Worm (Caenorhabditis elegans) whole organism, L3 larva: ENCODE measurements around the gene gakh-1.

ENCODE experiments used
- R02D3.7 ChIP-seq: fragments of 150-350 bp; optimal IDR thresholded peaks from 2 replicates; lab custom pipeline; 2014; ENCODE audit warnings: missing biosample characterization, missing genetic modification characterization
- ama-1 ChIP-seq: fragments of 150-350 bp; optimal IDR thresholded peaks from 2 replicates; lab custom pipeline; 2018
- ceh-82 ChIP-seq: fragments of 150-350 bp; optimal IDR thresholded peaks from 2 replicates; lab custom pipeline; 2014; ENCODE audit warnings: missing biosample characterization, missing genetic modification characterization
- daf-12 ChIP-seq: fragments of 150-350 bp; optimal IDR thresholded peaks from 2 replicates; lab custom pipeline; 2014; ENCODE audit warnings: missing biosample characterization, missing genetic modification reagents, missing genetic modification characterization
- egl-27 ChIP-seq: sonication (generic microtip); optimal IDR thresholded peaks from 4 replicates; lab custom pipeline; 2017; ENCODE audit warnings: missing biosample characterization, missing genetic modification reagents, missing genetic modification characterization
- lin-15B ChIP-seq: fragments of 150-350 bp; optimal IDR thresholded peaks from 2 replicates; lab custom pipeline; 2014; ENCODE audit warnings: missing biosample characterization, missing genetic modification characterization
- mdl-1 ChIP-seq: fragments of 150-350 bp; optimal IDR thresholded peaks from 2 replicates; lab custom pipeline; 2014; ENCODE audit warnings: missing biosample characterization, missing genetic modification characterization
- nfya-1 ChIP-seq: sonication (generic microtip); optimal IDR thresholded peaks from 2 replicates; lab custom pipeline; 2017; ENCODE audit warnings: missing genetic modification characterization, mild to moderate bottlenecking, missing compliant biosample characterization, antibody characterized with exemption, moderate library complexity; ENCODE audit not compliant: insufficient read depth
- nhr-25 ChIP-seq: sonication (generic microtip); optimal IDR thresholded peaks from 2 replicates; lab custom pipeline; 2017; ENCODE audit warnings: missing biosample characterization, missing genetic modification characterization
- pqm-1 ChIP-seq: fragments of 150-350 bp; optimal IDR thresholded peaks from 2 replicates; lab custom pipeline; 2017; ENCODE audit warnings: missing biosample characterization, missing genetic modification characterization, inconsistent platforms
- unc-39 ChIP-seq: sonication (generic microtip); optimal IDR thresholded peaks from 4 replicates; lab custom pipeline; 2017; ENCODE audit warnings: missing biosample characterization, missing genetic modification characterization
- unc-62 ChIP-seq: fragments of 150-350 bp; sonication (generic microtip); optimal IDR thresholded peaks from 4 replicates; lab custom pipeline; 2014; ENCODE audit warnings: missing biosample characterization, missing genetic modification reagents, missing genetic modification characterization
- zag-1 ChIP-seq: fragments of 150-350 bp; optimal IDR thresholded peaks from 2 replicates; lab custom pipeline; 2014; ENCODE audit warnings: missing biosample characterization, missing genetic modification characterization

ce11 chrX:5764739-5765138, 17.6 kb upstream of the gakh-1 start:
- TF ChIP-seq ceh-82 (no peak), unc-62 (no peak), R02D3.7 (tag; lab: Kevin White, UChicago) (no peak), mdl-1 (tag; lab: Kevin White, UChicago) (no peak), nhr-25 (peak; percentile 2), daf-12 (no peak), egl-27 (tag; lab: Kevin White, UChicago) (no peak), ama-1 (no peak), pqm-1 (tag; lab: Kevin White, UChicago) (no peak), unc-39 (tag; lab: Kevin White, UChicago) (no peak), lin-15B (tag; lab: Kevin White, UChicago) (no peak), nfya-1 (tag; lab: Kevin White, UChicago) (peak; percentile 36), zag-1 (no peak)
